Worm (Caenorhabditis elegans): ENCODE data around the gene C31H2.3.
A peak's percentile ranks its signal among the peaks of the same experiment; 100 is the strongest.

C31H2.3 gene

DNA sequence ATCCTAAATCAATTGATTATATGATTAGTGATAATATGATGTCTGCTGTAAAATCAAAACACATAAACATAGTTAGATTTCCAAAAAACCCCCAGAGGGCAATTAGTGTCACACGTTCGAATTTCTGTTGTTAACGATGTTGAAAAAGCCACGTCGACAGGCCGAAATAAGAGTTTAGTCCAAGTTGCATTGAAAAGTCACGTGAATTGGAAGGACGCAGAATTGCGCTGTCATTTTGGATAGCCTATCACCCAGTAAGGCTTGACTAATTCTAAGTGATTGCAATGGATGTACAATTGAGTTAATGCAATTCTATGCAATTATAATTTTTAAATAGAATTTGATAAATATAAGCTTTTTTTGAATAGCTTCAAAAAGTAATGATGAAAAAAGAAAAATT is 18.6 kb downstream of the C31H2.3 start:
- TF ChIP-seq skn-1 (tag; optimal IDR thresholded peaks at IDR 0.05) (no peak), ama-1 (optimal IDR thresholded peaks at IDR 0.05) (peak; percentile 0), nhr-25 (tag; optimal IDR thresholded peaks at IDR 0.05) (peak; percentile 24)

DNA sequence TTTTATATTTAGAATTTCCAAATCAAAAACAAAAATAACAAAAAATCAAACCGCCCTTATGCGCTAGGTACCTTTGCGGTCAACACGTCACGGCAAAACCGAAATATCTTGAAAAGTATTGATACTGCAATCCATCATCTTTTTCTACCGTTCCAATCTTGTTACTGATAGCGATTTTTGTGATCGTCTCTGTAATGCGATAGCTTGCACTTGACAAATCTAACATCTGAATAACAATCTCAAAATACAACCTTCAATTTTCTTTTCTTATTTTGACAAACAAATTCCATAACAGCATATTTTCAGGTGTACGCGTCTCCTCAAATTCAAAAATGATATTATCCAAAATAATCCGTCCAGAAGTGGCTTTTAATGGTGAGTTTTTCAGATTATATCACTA is 20.2 kb downstream of the C31H2.3 start, which contains the start of gene tbc-7:
tbc-7 (plus strand) TSS at position 301 of the 400 bp plus-strand sequence.
- TF ChIP-seq egl-27 (tag; optimal IDR thresholded peaks at IDR 0.05): no peak
- TF ChIP-seq unc-39 (tag; optimal IDR thresholded peaks at IDR 0.05): no peak
- no peak for TF ChIP-seq fkh-2 (tag; optimal IDR thresholded peaks at IDR 0.05)
- no peak for TF ChIP-seq snpc-4 (tag; optimal IDR thresholded peaks at IDR 0.05)
- no peak for TF ChIP-seq ceh-9 (tag; optimal IDR thresholded peaks at IDR 0.05)
- TF ChIP-seq nhr-25 (tag; optimal IDR thresholded peaks at IDR 0.05): no peak
- TF ChIP-seq nhr-11 (tag; optimal IDR thresholded peaks at IDR 0.05): no peak
- TF ChIP-seq pqm-1 (tag; optimal IDR thresholded peaks at IDR 0.05): no peak
- no peak for TF ChIP-seq hmg-11 (tag; optimal IDR thresholded peaks at IDR 0.05)
- no peak for TF ChIP-seq nhr-76 (tag; optimal IDR thresholded peaks at IDR 0.05)
- no peak for TF ChIP-seq ZK546.5 (tag; optimal IDR thresholded peaks at IDR 0.05)

DNA sequence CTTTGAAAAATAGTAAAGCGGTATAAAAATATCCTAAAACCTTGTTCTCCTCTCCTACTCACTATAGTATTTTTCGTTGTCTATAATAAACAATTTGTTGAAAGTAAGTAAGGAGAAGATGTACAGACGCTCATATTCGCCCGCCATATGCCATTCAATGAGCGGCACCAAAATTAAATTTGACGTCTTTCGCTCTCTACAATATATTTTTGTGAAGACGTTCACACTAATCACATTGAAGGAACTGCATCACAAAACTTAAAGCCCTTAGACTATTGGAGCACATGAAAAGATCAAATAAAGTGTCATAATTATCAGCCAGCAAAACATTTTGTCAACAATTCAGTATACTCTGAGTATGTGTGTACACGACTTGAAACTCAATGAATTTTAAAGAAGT is 22.4 kb downstream of the C31H2.3 start:
- no peak for TF ChIP-seq ZK546.5 (tag; optimal IDR thresholded peaks at IDR 0.05)
- TF ChIP-seq fos-1 (tag; optimal IDR thresholded peaks at IDR 0.05): no peak
- TF ChIP-seq nhr-11 (tag; optimal IDR thresholded peaks at IDR 0.05): no peak
- no peak for TF ChIP-seq aly-2 (tag; optimal IDR thresholded peaks at IDR 0.05)
- no peak for TF ChIP-seq pha-4 (tag; optimal IDR thresholded peaks at IDR 0.05)
- no peak for TF ChIP-seq ceh-82 (tag; optimal IDR thresholded peaks at IDR 0.05)
- TF ChIP-seq mml-1 (tag; optimal IDR thresholded peaks at IDR 0.05): no peak
- TF ChIP-seq pqm-1 (tag; optimal IDR thresholded peaks at IDR 0.05): no peak
- TF ChIP-seq unc-62 (GFP tag; optimal IDR thresholded peaks at IDR 0.05): no peak
- no peak for TF ChIP-seq zag-1 (tag; optimal IDR thresholded peaks at IDR 0.05)
- TF ChIP-seq ceh-16 (tag; optimal IDR thresholded peaks at IDR 0.05): no peak
- no peak for TF ChIP-seq nhr-43 (tag; optimal IDR thresholded peaks at IDR 0.05; ENCODE audit: poor library complexity, severe bottlenecking)
- TF ChIP-seq nhr-76 (tag; optimal IDR thresholded peaks at IDR 0.05): no peak
- TF ChIP-seq sea-2 (GFP tag; optimal IDR thresholded peaks at IDR 0.05): no peak
- TF ChIP-seq elt-3 (tag; optimal IDR thresholded peaks at IDR 0.05): no peak
- TF ChIP-seq nhr-23 (tag; optimal IDR thresholded peaks at IDR 0.05): no peak

DNA sequence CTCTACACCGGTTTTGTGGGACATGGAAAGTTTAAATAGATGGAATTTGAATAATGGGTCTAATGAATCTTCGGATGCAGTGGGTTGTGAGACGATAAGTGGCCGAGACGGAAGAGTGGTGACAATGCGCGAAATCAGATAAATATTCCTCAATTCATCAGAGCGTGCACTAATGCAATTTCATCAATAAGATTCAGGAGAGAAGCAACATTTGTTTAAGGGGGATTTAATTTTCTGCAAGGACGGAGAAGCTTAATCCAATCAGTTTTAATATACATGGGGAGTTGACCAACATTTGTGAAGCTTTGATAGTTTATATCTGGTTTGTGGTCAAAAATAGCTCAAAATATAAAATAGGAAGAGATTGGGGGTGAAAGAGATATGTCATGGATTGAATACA is 24.7 kb downstream of the C31H2.3 start:
- TF ChIP-seq elt-3 (tag; optimal IDR thresholded peaks at IDR 0.05) (no peak), fkh-2 (tag; optimal IDR thresholded peaks at IDR 0.05) (no peak), pha-4 (tag; optimal IDR thresholded peaks at IDR 0.05) (no peak)

DNA sequence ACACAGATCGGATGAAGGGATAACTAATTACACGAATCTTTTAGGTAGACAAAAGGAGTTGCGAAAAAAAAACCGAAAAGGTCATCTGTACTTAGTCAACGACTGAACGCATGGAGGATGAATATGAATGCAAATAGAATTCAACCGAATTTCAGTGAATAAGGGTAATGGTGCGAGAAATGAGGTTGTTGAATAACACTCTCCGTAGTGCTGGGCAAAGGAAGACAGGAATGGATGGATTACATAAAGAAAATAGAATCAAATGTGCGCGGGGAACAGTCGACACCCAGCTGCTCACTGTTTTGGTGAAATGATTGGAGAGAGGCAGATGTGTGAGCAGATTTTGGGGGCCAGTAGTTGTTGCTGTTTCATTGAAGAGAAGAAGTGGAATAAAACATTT is 29.9 kb downstream of the C31H2.3 start:
- no peak for TF ChIP-seq tbx-2 (tag; optimal IDR thresholded peaks at IDR 0.05)
- no peak for TF ChIP-seq pha-4 (tag; optimal IDR thresholded peaks at IDR 0.05)
- peak; percentile 31 for TF ChIP-seq nhr-25 (tag; optimal IDR thresholded peaks at IDR 0.05)
- no peak for TF ChIP-seq daf-12 (tag; optimal IDR thresholded peaks at IDR 0.05)
- no peak for TF ChIP-seq unc-62 (GFP tag; optimal IDR thresholded peaks at IDR 0.05)
- TF ChIP-seq fos-1 (tag; optimal IDR thresholded peaks at IDR 0.05): no peak
- TF ChIP-seq ama-1 (optimal IDR thresholded peaks at IDR 0.05): no peak
- no peak for TF ChIP-seq nhr-23 (tag; optimal IDR thresholded peaks at IDR 0.05)

DNA sequence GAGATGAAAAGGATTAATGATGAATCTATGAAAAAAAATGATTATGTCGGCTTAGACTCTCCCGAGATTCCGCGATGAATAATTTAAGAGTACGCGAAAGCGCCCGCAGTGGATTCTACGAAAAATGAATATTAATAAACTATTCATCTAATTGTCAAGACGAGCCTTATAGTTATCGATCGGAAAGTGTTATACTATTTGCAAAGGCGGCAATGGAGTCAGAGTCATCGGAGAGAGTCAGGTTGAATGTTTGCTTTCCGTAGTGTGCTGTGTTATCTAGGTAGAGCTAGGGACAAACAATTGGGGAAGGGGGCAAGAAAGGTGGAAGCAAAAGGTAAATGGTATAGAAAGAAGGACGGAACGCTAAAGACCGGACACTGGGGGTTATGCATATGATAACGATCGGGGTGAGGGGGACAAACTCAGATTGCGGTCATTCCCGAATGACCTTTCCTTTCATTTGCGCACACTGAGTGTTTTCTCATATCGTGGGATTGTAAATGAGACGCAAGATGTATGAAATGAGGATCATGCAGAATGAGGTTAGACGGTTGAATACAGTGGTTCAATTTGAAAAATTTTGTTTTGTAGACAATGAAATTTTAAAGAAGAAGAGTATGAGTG is 31.3 kb downstream of the C31H2.3 start:
- no peak for TF ChIP-seq unc-39 (tag; optimal IDR thresholded peaks at IDR 0.05)
- TF ChIP-seq pha-4 (tag; optimal IDR thresholded peaks at IDR 0.05): peak; percentile 85
- TF ChIP-seq elt-2 (tag; optimal IDR thresholded peaks at IDR 0.05): peak; percentile 22
- peak; percentile 30 for TF ChIP-seq pqm-1 (tag; optimal IDR thresholded peaks at IDR 0.05)
- TF ChIP-seq nhr-25 (tag; optimal IDR thresholded peaks at IDR 0.05): peak; percentile 26
- TF ChIP-seq nhr-23 (tag; optimal IDR thresholded peaks at IDR 0.05): peak; percentile 18
- TF ChIP-seq zag-1 (tag; optimal IDR thresholded peaks at IDR 0.05): no peak

DNA sequence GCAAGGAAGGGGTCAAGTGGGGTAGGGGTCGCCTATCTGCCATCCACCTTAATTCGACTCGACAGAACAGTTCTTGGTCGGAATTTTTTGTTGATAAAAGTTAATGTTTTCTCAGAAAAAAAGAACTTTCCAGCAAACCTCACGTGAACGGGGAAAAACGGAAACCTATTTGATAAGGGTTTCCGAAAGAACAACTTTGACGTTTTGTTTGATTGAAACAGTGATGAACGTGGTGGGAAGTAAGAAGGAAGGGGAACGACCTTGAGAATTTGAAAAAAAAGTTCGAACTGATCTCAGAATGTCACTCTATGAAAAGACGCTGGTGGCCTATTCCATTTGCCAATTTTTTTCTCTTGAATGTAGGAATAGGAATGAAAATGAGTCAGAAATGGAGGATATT is 31.8 kb downstream of the C31H2.3 start:
- TF ChIP-seq nhr-43 (tag; optimal IDR thresholded peaks at IDR 0.05; ENCODE audit: poor library complexity, severe bottlenecking): no peak
- no peak for TF ChIP-seq unc-62 (GFP tag; optimal IDR thresholded peaks at IDR 0.05)
- no peak for TF ChIP-seq skn-1 (tag; optimal IDR thresholded peaks at IDR 0.05)
- no peak for TF ChIP-seq ceh-16 (tag; optimal IDR thresholded peaks at IDR 0.05)
- TF ChIP-seq unc-39 (tag; optimal IDR thresholded peaks at IDR 0.05): no peak
- peak; percentile 9 for TF ChIP-seq nhr-23 (tag; optimal IDR thresholded peaks at IDR 0.05)
- no peak for TF ChIP-seq egl-5 (tag; optimal IDR thresholded peaks at IDR 0.05)
- TF ChIP-seq elt-2 (tag; optimal IDR thresholded peaks at IDR 0.05): peak; percentile 36
- TF ChIP-seq nhr-11 (tag; optimal IDR thresholded peaks at IDR 0.05): no peak
- TF ChIP-seq nhr-12 (tag; optimal IDR thresholded peaks at IDR 0.05): no peak
- no peak for TF ChIP-seq ceh-28 (tag; optimal IDR thresholded peaks at IDR 0.05)
